Fruit fly (Drosophila melanogaster): ENCODE results near the gene mtSSB.

DNA sequence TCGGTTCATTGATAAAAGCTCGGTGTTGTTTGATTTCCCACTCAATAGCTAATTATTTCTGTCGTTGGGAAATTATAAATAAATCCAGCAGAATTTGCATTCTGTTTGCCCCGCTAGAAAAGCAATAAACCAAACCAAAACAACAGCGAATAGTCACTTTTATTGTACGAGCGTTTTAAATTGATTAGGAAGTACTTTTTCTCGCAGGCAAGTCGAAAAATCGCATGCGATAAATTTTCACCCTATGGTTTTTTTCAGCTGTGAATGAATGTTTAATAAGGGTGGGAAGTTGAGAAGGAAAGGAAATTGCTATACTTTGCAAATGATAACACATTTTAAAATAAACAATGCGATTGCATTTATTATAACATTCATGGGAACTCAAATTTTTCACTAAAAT is 49.0 kb downstream of the mtSSB start:
- TF ChIP-seq CG15336 (GFP tag; IDR thresholded peaks at IDR 0.05) (no peak), salr (GFP tag; optimal IDR thresholded peaks at IDR 0.05) (no peak)
